Fruit fly (Drosophila melanogaster) whole organism, prepupa: ENCODE measurements around the gene CG7974.
A peak's percentile ranks its signal among the peaks of the same experiment; 100 is the strongest.

Experiments
- Blimp-1 ChIP-seq: fragments of 200-800 bp; sonication (Bioruptor generic); optimal IDR thresholded peaks from 3 replicates; lab custom pipeline; 2017; ENCODE audit warnings: missing biosample characterization, missing genetic modification characterization, mild to moderate bottlenecking, moderate library complexity, missing genetic modification reagents
- CG10669 ChIP-seq: fragments of 200-800 bp; sonication (Bioruptor generic); optimal IDR thresholded peaks from 3 replicates; lab custom pipeline; 2018; ENCODE audit warnings: missing biosample characterization, mild to moderate bottlenecking, missing genetic modification characterization, moderate library complexity
- CG11294 ChIP-seq: fragments of 200-800 bp; sonication (Bioruptor generic); IDR thresholded peaks from 2 replicates; pipeline ENCODE4 v1.3.6; 2022; ENCODE audit warnings: missing biosample characterization, missing genetic modification characterization
- CG11762 ChIP-seq: fragments of 200-800 bp; sonication (Bioruptor generic); optimal IDR thresholded peaks from 3 replicates; lab custom pipeline; 2016; ENCODE audit warnings: missing biosample characterization, missing genetic modification characterization; ENCODE audit not compliant: insufficient read depth
- CG15336 ChIP-seq: fragments of 200-800 bp; sonication (Bioruptor generic); IDR thresholded peaks from 2 replicates; pipeline ENCODE4 v1.3.6; 2022; ENCODE audit warnings: missing biosample characterization, missing genetic modification characterization
- CG16779 ChIP-seq: fragments of 200-800 bp; sonication (Bioruptor generic); optimal IDR thresholded peaks from 3 replicates; lab custom pipeline; 2017; ENCODE audit warnings: missing biosample characterization, mild to moderate bottlenecking, missing genetic modification characterization
- CG3032 ChIP-seq: fragments of 200-800 bp; optimal IDR thresholded peaks from 2 replicates; lab custom pipeline; 2019; ENCODE audit warnings: missing biosample characterization, mild to moderate bottlenecking, missing genetic modification characterization, moderate library complexity
- CG31627 ChIP-seq: fragments of 200-800 bp; sonication (Bioruptor generic); optimal IDR thresholded peaks from 3 replicates; lab custom pipeline; 2016; ENCODE audit warnings: missing biosample characterization, missing genetic modification characterization
- CG32006 ChIP-seq: fragments of 200-800 bp; sonication (Bioruptor generic); optimal IDR thresholded peaks from 3 replicates; lab custom pipeline; 2017; ENCODE audit warnings: missing biosample characterization, mild to moderate bottlenecking, missing genetic modification characterization
- CG3919 ChIP-seq: fragments of 200-800 bp; sonication (Bioruptor generic); optimal IDR thresholded peaks from 3 replicates; lab custom pipeline; 2016; ENCODE audit warnings: missing biosample characterization, missing genetic modification characterization
- CG4318 ChIP-seq: fragments of 200-800 bp; sonication (Bioruptor generic); optimal IDR thresholded peaks from 3 replicates; lab custom pipeline; 2017; ENCODE audit warnings: missing biosample characterization, mild to moderate bottlenecking, missing genetic modification characterization
- CG6792 ChIP-seq: fragments of 200-800 bp; sonication (Bioruptor generic); optimal IDR thresholded peaks from 3 replicates; lab custom pipeline; 2016; ENCODE audit warnings: missing biosample characterization, missing genetic modification characterization
- CG6808 ChIP-seq: fragments of 200-800 bp; sonication (Bioruptor generic); optimal IDR thresholded peaks from 3 replicates; lab custom pipeline; 2017; ENCODE audit warnings: missing biosample characterization, missing genetic modification characterization, mild to moderate bottlenecking, moderate library complexity, missing genetic modification reagents
- CG7368 ChIP-seq: fragments of 200-800 bp; sonication (Bioruptor generic); optimal IDR thresholded peaks from 3 replicates; lab custom pipeline; 2016; ENCODE audit warnings: missing biosample characterization, missing genetic modification characterization
- CG8319 ChIP-seq: fragments of 200-800 bp; sonication (Bioruptor generic); optimal IDR thresholded peaks from 3 replicates; lab custom pipeline; 2016; ENCODE audit warnings: missing biosample characterization, missing genetic modification characterization
- CG8632 ChIP-seq: fragments of 200-800 bp; sonication (Bioruptor generic); optimal IDR thresholded peaks from 3 replicates; lab custom pipeline; 2016; ENCODE audit warnings: missing biosample characterization, missing genetic modification characterization
- CG9139 ChIP-seq: fragments of 200-800 bp; sonication (Bioruptor generic); optimal IDR thresholded peaks from 3 replicates; lab custom pipeline; 2017; ENCODE audit warnings: missing biosample characterization, mild to moderate bottlenecking, missing genetic modification characterization
- Eip75B ChIP-seq: fragments of 200-800 bp; sonication (Bioruptor generic); optimal IDR thresholded peaks from 3 replicates; lab custom pipeline; 2016; ENCODE audit warnings: missing biosample characterization, missing genetic modification characterization
- Eip93F ChIP-seq: fragments of 200-800 bp; sonication (Bioruptor generic); optimal IDR thresholded peaks from 2 replicates; lab custom pipeline; 2016; ENCODE audit warnings: missing biosample characterization, mild to moderate bottlenecking, missing genetic modification characterization
- Ets96B ChIP-seq: fragments of 200-800 bp; optimal IDR thresholded peaks from 2 replicates; lab custom pipeline; 2019; ENCODE audit warnings: missing biosample characterization, mild to moderate bottlenecking, missing genetic modification characterization, moderate library complexity
- Hr39 ChIP-seq: fragments of 200-800 bp; sonication (Bioruptor generic); optimal IDR thresholded peaks from 2 replicates; lab custom pipeline; 2016; ENCODE audit warnings: missing biosample characterization, missing genetic modification characterization
- Hr4 ChIP-seq: fragments of 200-800 bp; sonication (Bioruptor generic); optimal IDR thresholded peaks from 3 replicates; lab custom pipeline; 2016; ENCODE audit warnings: missing biosample characterization, missing genetic modification characterization
- Met ChIP-seq: fragments of 200-800 bp; sonication (Bioruptor generic); optimal IDR thresholded peaks from 3 replicates; lab custom pipeline; 2016; ENCODE audit warnings: missing biosample characterization, missing genetic modification characterization
- OdsH ChIP-seq: fragments of 200-800 bp; sonication (Bioruptor generic); optimal IDR thresholded peaks from 3 replicates; lab custom pipeline; 2016; ENCODE audit warnings: missing biosample characterization, missing genetic modification characterization
- Sox14 ChIP-seq: fragments of 200-800 bp; sonication (Bioruptor generic); optimal IDR thresholded peaks from 3 replicates; lab custom pipeline; 2016; ENCODE audit warnings: missing biosample characterization, missing genetic modification characterization
- acj6 ChIP-seq: fragments of 200-800 bp; sonication (Bioruptor generic); optimal IDR thresholded peaks from 3 replicates; lab custom pipeline; 2016; ENCODE audit warnings: missing biosample characterization, missing genetic modification characterization
- cyc ChIP-seq: fragments of 200-800 bp; sonication (Bioruptor generic); optimal IDR thresholded peaks from 3 replicates; lab custom pipeline; 2016; ENCODE audit warnings: missing biosample characterization, missing genetic modification characterization
- dac ChIP-seq: fragments of 200-800 bp; sonication (Bioruptor generic); optimal IDR thresholded peaks from 2 replicates; lab custom pipeline; 2017; ENCODE audit warnings: missing biosample characterization, mild to moderate bottlenecking, missing genetic modification characterization
- dsx ChIP-seq: fragments of 200-800 bp; optimal IDR thresholded peaks from 3 replicates; lab custom pipeline; 2019; ENCODE audit warnings: missing biosample characterization, mild to moderate bottlenecking, missing genetic modification characterization, moderate library complexity; ENCODE audit not compliant: poor library complexity, severe bottlenecking
- fd59A ChIP-seq: fragments of 200-800 bp; sonication (Bioruptor generic); optimal IDR thresholded peaks from 2 replicates; lab custom pipeline; 2017; ENCODE audit warnings: missing biosample characterization, mild to moderate bottlenecking, missing genetic modification characterization, missing genetic modification reagents
- lz ChIP-seq: fragments of 200-800 bp; sonication (Bioruptor generic); optimal IDR thresholded peaks from 3 replicates; lab custom pipeline; 2016; ENCODE audit warnings: missing biosample characterization, missing genetic modification characterization
- net ChIP-seq: fragments of 200-800 bp; sonication (Bioruptor generic); optimal IDR thresholded peaks from 3 replicates; lab custom pipeline; 2016; ENCODE audit warnings: missing biosample characterization, missing genetic modification characterization
- salr ChIP-seq, 2 experiments: fragments of 200-800 bp; sonication (Bioruptor generic); optimal IDR thresholded peaks; 3 replicates each; lab custom pipeline; 2016 to 2018; ENCODE audit warnings: missing biosample characterization in 2 of 2, missing genetic modification characterization in 2 of 2, mild to moderate bottlenecking in 1 of 2
- spab ChIP-seq: fragments of 200-800 bp; sonication (Bioruptor generic); optimal IDR thresholded peaks from 2 replicates; lab custom pipeline; 2017; ENCODE audit warnings: missing biosample characterization, mild to moderate bottlenecking, missing genetic modification characterization, missing genetic modification reagents
- ss ChIP-seq, 2 experiments: fragments of 200-800 bp; sonication (Bioruptor generic); optimal IDR thresholded peaks; 2 replicates in 1 of 2; 3 replicates in 1 of 2; lab custom pipeline; 2017 to 2018; ENCODE audit warnings: mild to moderate bottlenecking in 2 of 2, missing biosample characterization in 2 of 2, missing genetic modification characterization in 2 of 2, moderate library complexity in 1 of 2
- svp ChIP-seq: fragments of 200-800 bp; sonication (Bioruptor generic); peaks from one replicate; lab custom pipeline; 2016; ENCODE audit warnings: missing biosample characterization, missing genetic modification characterization

The CG7974 gene

dm6 chr3L:1710562-1710961, 45.6 kb downstream of the CG7974 start (continued):
- TF ChIP-seq cyc (peak; percentile 49), Eip93F (GFP tag; lab: Kevin White, UChicago) (no peak), OdsH (GFP tag; lab: Kevin White, UChicago) (peak; percentile 35), CG9139 (GFP tag; lab: Kevin White, UChicago) (no peak), CG7368 (GFP tag; lab: Kevin White, UChicago) (peak; percentile 15), Eip75B (peak; percentile 53), dac (no peak), CG11294 (GFP tag; lab: Robert Waterston, UW) (0 out of 2 replicates have a peak, but pooled peaks have one; percentile 26), CG6792 (GFP tag; lab: Kevin White, UChicago) (peak; percentile 32), dsx (GFP tag; lab: Kevin White, UChicago) (no peak), CG31627 (GFP tag; lab: Kevin White, UChicago) (peak; percentile 33), CG15336 (GFP tag; lab: Robert Waterston, UW) (peak; percentile 34; the same call in 1 of the 2 replicates), net (no peak), CG32006 (peak; percentile 37), acj6 (GFP tag; lab: Kevin White, UChicago) (peak; percentile 34), svp (GFP tag; lab: Kevin White, UChicago) (peak; percentile 78), CG4318 (GFP tag; lab: Kevin White, UChicago) (no peak)

DNA sequence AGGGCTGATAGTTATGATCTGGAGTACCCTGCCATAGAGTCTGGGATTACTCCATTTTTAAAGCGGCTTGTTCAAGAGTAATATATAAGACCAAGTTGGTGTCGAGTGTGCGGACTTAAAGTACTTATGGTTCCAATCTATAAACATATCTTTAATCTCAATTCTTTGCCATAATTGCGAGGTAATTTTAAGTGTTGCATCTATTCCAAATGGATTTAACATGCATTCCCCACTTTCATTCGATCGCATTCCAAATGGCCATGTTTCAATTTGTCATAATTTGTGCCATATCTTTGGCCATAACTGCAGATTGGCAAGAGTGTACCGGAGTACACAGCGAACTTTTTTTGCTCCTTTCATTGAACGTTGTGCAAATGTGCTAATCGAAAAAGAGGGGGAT, 46.3 kb downstream of the CG7974 start:
- no peak for TF ChIP-seq spab
- TF ChIP-seq Hr4 (GFP tag; lab: Kevin White, UChicago) = no peak
- TF ChIP-seq CG7368 (GFP tag; lab: Kevin White, UChicago) = no peak
- TF ChIP-seq Met (GFP tag; lab: Kevin White, UChicago) = peak; percentile 4
- TF ChIP-seq Sox14 (GFP tag; lab: Kevin White, UChicago) = peak; percentile 17
- peak; percentile 1 for TF ChIP-seq CG6792 (GFP tag; lab: Kevin White, UChicago)
- TF ChIP-seq CG11762 = no peak
- no peak for TF ChIP-seq CG8319
- peak; percentile 2 for TF ChIP-seq CG3919
- TF ChIP-seq CG31627 (GFP tag; lab: Kevin White, UChicago) = peak; percentile 17
- no peak for TF ChIP-seq ss (GFP tag; optimal IDR thresholded peaks at IDR 0.05; lab: Kevin White, UChicago)
- TF ChIP-seq CG3032 (tag; lab: Kevin White, UChicago) = peak; percentile 59
- TF ChIP-seq lz (GFP tag; lab: Kevin White, UChicago) = no peak
- peak; percentile 18 for TF ChIP-seq CG8632 (GFP tag; lab: Kevin White, UChicago)
- TF ChIP-seq Ets96B = peak; percentile 52
- TF ChIP-seq salr (GFP tag; optimal IDR thresholded peaks at IDR 0.05; lab: Kevin White, UChicago) = peak in 1 of 2 experiments; percentile 24
- peak; percentile 45 for TF ChIP-seq fd59A (GFP tag; lab: Kevin White, UChicago)
- TF ChIP-seq CG10669 = no peak
- TF ChIP-seq CG6808 (GFP tag; lab: Kevin White, UChicago) = peak; percentile 46
- no peak for TF ChIP-seq Eip75B
- no peak for TF ChIP-seq Blimp-1 (GFP tag; lab: Kevin White, UChicago)
- no peak for TF ChIP-seq CG16779 (tag; lab: Kevin White, UChicago)
- TF ChIP-seq acj6 (GFP tag; lab: Kevin White, UChicago) = no peak
- peak; percentile 23 for TF ChIP-seq Hr39 (GFP tag; lab: Kevin White, UChicago)
